Fruit fly (Drosophila melanogaster) whole organism, embryonic: ENCODE results near the gene CG6966.
A peak's percentile ranks its signal among the peaks of the same experiment; 100 is the strongest.

Experiments
- BEAF-32 ChIP-seq: fragments of 200-800 bp; sonication (Bioruptor generic); optimal IDR thresholded peaks from 3 replicates; lab custom pipeline; 2017; ENCODE audit warnings: missing biosample characterization, missing genetic modification characterization, mild to moderate bottlenecking, moderate library complexity, missing genetic modification reagents
- CG10147 ChIP-seq: fragments of 200-800 bp; sonication (Bioruptor generic); optimal IDR thresholded peaks from 2 replicates; lab custom pipeline; 2019; ENCODE audit warnings: missing biosample characterization, mild to moderate bottlenecking, missing genetic modification characterization, moderate library complexity
- CG1024 ChIP-seq: fragments of 200-800 bp; sonication (Bioruptor generic); IDR thresholded peaks from 2 replicates; pipeline ENCODE4 v1.3.6; 2022; ENCODE audit warnings: missing biosample characterization, missing genetic modification characterization
- CG10274 ChIP-seq: fragments of 200-800 bp; sonication (Bioruptor generic); optimal IDR thresholded peaks from 3 replicates; lab custom pipeline; 2017; ENCODE audit warnings: missing biosample characterization, mild to moderate bottlenecking, missing genetic modification characterization
- CG10959 ChIP-seq: fragments of 200-800 bp; sonication (Bioruptor generic); IDR thresholded peaks from 2 replicates; pipeline ENCODE4 v1.3.6; 2022; ENCODE audit warnings: missing biosample characterization, missing genetic modification characterization
- CG10979 ChIP-seq: fragments of 200-800 bp; sonication (Bioruptor generic); optimal IDR thresholded peaks from 2 replicates; lab custom pipeline; 2018; ENCODE audit warnings: missing biosample characterization, mild to moderate bottlenecking, missing genetic modification characterization, moderate library complexity
- CG14441 ChIP-seq: fragments of 200-800 bp; sonication (Bioruptor generic); IDR thresholded peaks from 2 replicates; pipeline ENCODE4 v1.3.6; 2022; ENCODE audit warnings: missing biosample characterization, missing genetic modification characterization
- CG14965 ChIP-seq: fragments of 200-800 bp; sonication (Bioruptor generic); optimal IDR thresholded peaks from 2 replicates; lab custom pipeline; 2016; ENCODE audit warnings: missing biosample characterization, missing genetic modification characterization, borderline replicate concordance
- CG15269 ChIP-seq: fragments of 200-800 bp; sonication (Bioruptor generic); optimal IDR thresholded peaks from 2 replicates; lab custom pipeline; 2018; ENCODE audit warnings: missing biosample characterization, mild to moderate bottlenecking, missing genetic modification characterization, moderate library complexity
- CG15696 ChIP-seq: fragments of 200-800 bp; sonication (Bioruptor generic); optimal IDR thresholded peaks from 2 replicates; lab custom pipeline; 2019; ENCODE audit warnings: missing biosample characterization, mild to moderate bottlenecking, missing genetic modification characterization, moderate library complexity
- CG1602 ChIP-seq: fragments of 200-800 bp; sonication (Bioruptor generic); optimal IDR thresholded peaks from 3 replicates; lab custom pipeline; 2016; ENCODE audit warnings: missing biosample characterization, missing genetic modification characterization
- CG1603 ChIP-seq: fragments of 200-800 bp; sonication (Bioruptor generic); optimal IDR thresholded peaks from 2 replicates; lab custom pipeline; 2019; ENCODE audit warnings: missing biosample characterization, mild to moderate bottlenecking, missing genetic modification characterization, moderate library complexity
- CG2120 ChIP-seq: fragments of 200-800 bp; sonication (Bioruptor generic); optimal IDR thresholded peaks from 3 replicates; lab custom pipeline; 2016; ENCODE audit warnings: missing biosample characterization, missing genetic modification characterization
- CG30431 ChIP-seq: fragments of 200-800 bp; sonication (Bioruptor generic); optimal IDR thresholded peaks from 2 replicates; lab custom pipeline; 2017; ENCODE audit warnings: missing biosample characterization, missing genetic modification characterization
- CG7786 ChIP-seq: fragments of 200-800 bp; sonication (Bioruptor generic); optimal IDR thresholded peaks from 2 replicates; lab custom pipeline; 2016; ENCODE audit warnings: missing biosample characterization, missing genetic modification characterization
- CG7839 ChIP-seq: fragments of 200-800 bp; sonication (Bioruptor generic); optimal IDR thresholded peaks from 3 replicates; lab custom pipeline; 2018; ENCODE audit warnings: missing biosample characterization, mild to moderate bottlenecking, missing genetic modification characterization, moderate library complexity
- CG7928 ChIP-seq: fragments of 200-800 bp; sonication (Bioruptor generic); optimal IDR thresholded peaks from 2 replicates; lab custom pipeline; 2017; ENCODE audit warnings: missing biosample characterization, mild to moderate bottlenecking, missing genetic modification characterization
- D19A ChIP-seq: fragments of 200-800 bp; optimal IDR thresholded peaks from 3 replicates; lab custom pipeline; 2019; ENCODE audit warnings: missing biosample characterization, mild to moderate bottlenecking, missing genetic modification characterization, moderate library complexity
- D19B ChIP-seq: fragments of 200-800 bp; sonication (Bioruptor generic); optimal IDR thresholded peaks from 2 replicates; lab custom pipeline; 2017; ENCODE audit warnings: missing biosample characterization, mild to moderate bottlenecking, missing genetic modification characterization
- Doc3 ChIP-seq: fragments of 200-800 bp; sonication (Bioruptor generic); IDR thresholded peaks from 3 replicates; pipeline ENCODE4 v1.3.6; 2022; ENCODE audit warnings: missing biosample characterization, missing genetic modification characterization; ENCODE audit not compliant: partially characterized antibody
- Jarid2 ChIP-seq: fragments of 200-800 bp; sonication (Bioruptor generic); optimal IDR thresholded peaks from 3 replicates; lab custom pipeline; 2017; ENCODE audit warnings: mild to moderate bottlenecking, missing biosample characterization, missing genetic modification reagents, missing genetic modification characterization
- Lhr ChIP-seq: fragments of 200-800 bp; sonication (Bioruptor generic); optimal IDR thresholded peaks from 3 replicates; lab custom pipeline; 2017; ENCODE audit warnings: mild to moderate bottlenecking, missing biosample characterization, missing genetic modification reagents, missing genetic modification characterization
- Lim3 ChIP-seq: fragments of 200-800 bp; sonication (Bioruptor generic); IDR thresholded peaks from 2 replicates; pipeline ENCODE4 v1.3.6; 2022; ENCODE audit warnings: missing biosample characterization, missing genetic modification characterization
- MESR4 ChIP-seq: fragments of 200-800 bp; sonication (Bioruptor generic); optimal IDR thresholded peaks from 2 replicates; lab custom pipeline; 2018; ENCODE audit warnings: missing biosample characterization, mild to moderate bottlenecking, missing genetic modification characterization, moderate library complexity
- Rx ChIP-seq: fragments of 200-800 bp; sonication (Bioruptor generic); IDR thresholded peaks from 2 replicates; pipeline ENCODE4 v1.3.6; 2022; ENCODE audit warnings: missing biosample characterization, missing genetic modification characterization
- Side ChIP-seq: fragments of 200-800 bp; sonication (Bioruptor generic); optimal IDR thresholded peaks from 2 replicates; lab custom pipeline; 2016; ENCODE audit warnings: missing biosample characterization, missing genetic modification characterization
- Sox100B ChIP-seq: fragments of 200-800 bp; sonication (Bioruptor generic); optimal IDR thresholded peaks from 3 replicates; lab custom pipeline; 2018; ENCODE audit warnings: missing biosample characterization, mild to moderate bottlenecking, missing genetic modification characterization
- TFAM ChIP-seq: fragments of 200-800 bp; sonication (Bioruptor generic); optimal IDR thresholded peaks from 2 replicates; lab custom pipeline; 2017; ENCODE audit warnings: missing biosample characterization, missing genetic modification characterization, inconsistent platforms
- Usf ChIP-seq: fragments of 200-800 bp; sonication (Bioruptor generic); optimal IDR thresholded peaks from 2 replicates; lab custom pipeline; 2017; ENCODE audit warnings: missing genotype, missing biosample characterization, missing genetic modification characterization
- YL-1 ChIP-seq: fragments of 200-800 bp; sonication (Bioruptor generic); optimal IDR thresholded peaks from 3 replicates; lab custom pipeline; 2017; ENCODE audit warnings: missing biosample characterization, mild to moderate bottlenecking, missing genetic modification characterization
- al ChIP-seq: fragments of 200-800 bp; sonication (Bioruptor generic); IDR thresholded peaks from 2 replicates; pipeline ENCODE4 v1.3.6; 2022; ENCODE audit warnings: missing biosample characterization, missing genetic modification characterization
- amos ChIP-seq: fragments of 200-800 bp; sonication (Bioruptor generic); IDR thresholded peaks from 2 replicates; pipeline ENCODE4 v1.3.6; 2022; ENCODE audit warnings: missing biosample characterization, missing genetic modification characterization; ENCODE audit not compliant: partially characterized antibody
- cad ChIP-seq: fragments of >200 bp; optimal IDR thresholded peaks from 2 replicates; lab custom pipeline; 2017; ENCODE audit warnings: missing biosample characterization, missing genetic modification characterization
- crp ChIP-seq, 2 experiments: fragments of 200-800 bp; sonication (Bioruptor generic); optimal IDR thresholded peaks; 2 replicates in 1 of 2; 3 replicates in 1 of 2; lab custom pipeline; 2017; ENCODE audit warnings: missing biosample characterization in 2 of 2, missing genetic modification characterization in 2 of 2, mild to moderate bottlenecking in 1 of 2, moderate library complexity in 1 of 2
- dm ChIP-seq: fragments of 200-800 bp; sonication (Bioruptor generic); optimal IDR thresholded peaks from 3 replicates; lab custom pipeline; 2016; ENCODE audit warnings: missing biosample characterization, missing genetic modification characterization
- h ChIP-seq: fragments of >200 bp; optimal IDR thresholded peaks from 2 replicates; lab custom pipeline; 2017
- insv ChIP-seq, 2 experiments: fragments of 200-800 bp; sonication (Bioruptor generic); optimal IDR thresholded peaks; 3 replicates each; lab custom pipeline; 2016 to 2018; ENCODE audit warnings: missing biosample characterization in 2 of 2, missing genetic modification characterization in 2 of 2
- kay ChIP-seq: fragments of 200-800 bp; sonication (Bioruptor generic); optimal IDR thresholded peaks from 2 replicates; lab custom pipeline; 2016; ENCODE audit warnings: missing biosample characterization, missing genetic modification characterization
- lmd ChIP-seq: fragments of 200-800 bp; sonication (Bioruptor generic); IDR thresholded peaks from 2 replicates; pipeline ENCODE4 v1.3.6; 2022; ENCODE audit warnings: missing biosample characterization, missing genetic modification characterization
- nerfin-2 ChIP-seq: fragments of 200-800 bp; sonication (Bioruptor generic); IDR thresholded peaks from 2 replicates; pipeline ENCODE4 v1.3.6; 2022; ENCODE audit warnings: missing biosample characterization, missing genetic modification characterization; ENCODE audit not compliant: partially characterized antibody
- nmo ChIP-seq: fragments of 200-800 bp; sonication (Bioruptor generic); optimal IDR thresholded peaks from 2 replicates; lab custom pipeline; 2018; ENCODE audit warnings: missing biosample characterization, mild to moderate bottlenecking, missing genetic modification characterization, moderate library complexity
- nom ChIP-seq: fragments of 200-800 bp; sonication (Bioruptor generic); optimal IDR thresholded peaks from 2 replicates; lab custom pipeline; 2017; ENCODE audit warnings: missing biosample characterization, missing genetic modification characterization, mild to moderate bottlenecking, moderate library complexity, missing genetic modification reagents
- psq ChIP-seq: fragments of 200-800 bp; sonication (Bioruptor generic); optimal IDR thresholded peaks from 2 replicates; lab custom pipeline; 2017; ENCODE audit warnings: missing biosample characterization, missing genetic modification characterization
- pum ChIP-seq: fragments of 200-800 bp; sonication (Bioruptor generic); optimal IDR thresholded peaks from 2 replicates; lab custom pipeline; 2016; ENCODE audit warnings: missing biosample characterization, missing genetic modification characterization
- repo ChIP-seq: fragments of 200-800 bp; sonication (Bioruptor generic); optimal IDR thresholded peaks from 2 replicates; lab custom pipeline; 2016; ENCODE audit warnings: missing biosample characterization, missing genetic modification characterization
- ro ChIP-seq: fragments of 200-800 bp; sonication (Bioruptor generic); IDR thresholded peaks from 2 replicates; pipeline ENCODE4 v1.3.6; 2022; ENCODE audit warnings: missing biosample characterization, missing genetic modification characterization
- run ChIP-seq: fragments of 200-800 bp; sonication (Bioruptor generic); optimal IDR thresholded peaks from 3 replicates; lab custom pipeline; 2018; ENCODE audit warnings: missing biosample characterization, mild to moderate bottlenecking, missing genetic modification characterization
- sd ChIP-seq: fragments of 200-800 bp; sonication (Bioruptor generic); optimal IDR thresholded peaks from 3 replicates; lab custom pipeline; 2018; ENCODE audit warnings: missing biosample characterization, mild to moderate bottlenecking, missing genetic modification characterization, moderate library complexity
- unpg ChIP-seq: fragments of 200-800 bp; sonication (Bioruptor generic); optimal IDR thresholded peaks from 3 replicates; lab custom pipeline; 2018; ENCODE audit warnings: missing biosample characterization, mild to moderate bottlenecking, missing genetic modification characterization, moderate library complexity
- wdn ChIP-seq: fragments of 200-800 bp; sonication (Bioruptor generic); IDR thresholded peaks from 2 replicates; pipeline ENCODE4 v1.3.6; 2022; ENCODE audit warnings: missing biosample characterization, missing genetic modification characterization

The CG6966 gene

DNA sequence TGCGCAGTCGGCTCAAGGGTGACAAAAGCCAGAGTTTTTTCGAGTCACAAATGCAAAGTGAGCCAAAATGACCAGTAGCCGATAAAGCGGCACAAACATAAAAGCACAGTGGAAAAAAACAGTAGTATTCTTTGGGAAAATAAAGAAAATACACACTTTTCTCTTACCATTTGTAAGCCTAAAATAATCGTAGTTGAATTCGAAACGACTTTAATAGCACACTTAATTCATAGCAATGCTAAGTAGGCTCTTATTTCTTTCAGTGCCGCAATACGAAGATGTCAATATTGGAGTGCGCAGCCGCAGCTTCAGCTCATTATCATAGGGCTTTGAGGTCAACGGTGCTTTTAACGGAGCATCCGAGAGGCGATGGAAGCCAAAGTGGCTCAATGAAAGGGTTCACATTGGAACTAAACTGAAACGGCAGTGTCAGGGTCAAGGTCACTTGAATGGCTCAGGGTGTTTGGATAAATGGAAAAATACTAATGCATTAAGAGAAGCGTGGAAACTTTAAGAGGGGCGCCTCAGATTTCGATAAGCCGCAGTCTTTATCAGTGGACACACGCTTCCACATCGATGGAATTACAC, 7.7 kb downstream of the CG6966 start (continued):
- TF ChIP-seq insv (GFP tag; optimal IDR thresholded peaks at IDR 0.05; lab: Kevin White, UChicago): peak in 1 of 2 experiments; percentile 0
- no peak for TF ChIP-seq MESR4 (GFP tag; lab: Kevin White, UChicago)
- TF ChIP-seq CG10979 (tag; lab: Kevin White, UChicago): peak; percentile 82
- no peak for TF ChIP-seq YL-1 (GFP tag; lab: Kevin White, UChicago)
- TF ChIP-seq psq (GFP tag; lab: Kevin White, UChicago): peak; percentile 41
- peak; percentile 89 for TF ChIP-seq CG1603
- peak; percentile 75 for TF ChIP-seq ro
- TF ChIP-seq dm (GFP tag; lab: Kevin White, UChicago): peak; percentile 42
- peak; percentile 74 for TF ChIP-seq Lim3 (GFP tag; lab: Robert Waterston, UW)
- peak; percentile 85 for TF ChIP-seq nmo (GFP tag; lab: Kevin White, UChicago)
- peak; percentile 30 for TF ChIP-seq CG15696 (tag; lab: Kevin White, UChicago)
- peak; percentile 56 for TF ChIP-seq Jarid2 (GFP tag; lab: Kevin White, UChicago)
- TF ChIP-seq kay (GFP tag; lab: Kevin White, UChicago): peak; percentile 75
- peak; percentile 90 for TF ChIP-seq CG7839 (tag; lab: Kevin White, UChicago)
- peak; percentile 70 for TF ChIP-seq Side (GFP tag; lab: Kevin White, UChicago)
- TF ChIP-seq sd (tag; lab: Kevin White, UChicago): peak; percentile 30
- TF ChIP-seq CG10147: peak; percentile 75
- peak; percentile 68 for TF ChIP-seq wdn (GFP tag; lab: Robert Waterston, UW)
- TF ChIP-seq CG2120 (GFP tag; lab: Kevin White, UChicago): peak; percentile 83
- TF ChIP-seq CG30431 (GFP tag; lab: Kevin White, UChicago): peak; percentile 69
- peak; percentile 89 for TF ChIP-seq repo (GFP tag; lab: Kevin White, UChicago)
- peak; percentile 82 for TF ChIP-seq CG1024
- TF ChIP-seq CG7786 (GFP tag; lab: Kevin White, UChicago): peak; percentile 71
- TF ChIP-seq amos (GFP tag; lab: Robert Waterston, UW): no peak
- TF ChIP-seq CG10959: peak; percentile 73
- TF ChIP-seq Lhr: no peak
- TF ChIP-seq BEAF-32 (GFP tag; lab: Kevin White, UChicago): no peak
- peak; percentile 62 for TF ChIP-seq run (tag; lab: Kevin White, UChicago)
- TF ChIP-seq Usf (GFP tag; lab: Kevin White, UChicago): no peak
- peak; percentile 90 for TF ChIP-seq lmd (GFP tag; lab: Robert Waterston, UW)
- TF ChIP-seq crp (GFP tag; optimal IDR thresholded peaks at IDR 0.05; lab: Kevin White, UChicago): peak in 1 of 2 experiments; percentile 23
- TF ChIP-seq nom (GFP tag; lab: Kevin White, UChicago): no peak
- TF ChIP-seq CG1602 (GFP tag; lab: Kevin White, UChicago): peak; percentile 76
- TF ChIP-seq D19B (GFP tag; lab: Kevin White, UChicago): peak; percentile 23
- TF ChIP-seq CG7928 (GFP tag; lab: Kevin White, UChicago): peak; percentile 30
- TF ChIP-seq Rx (GFP tag; lab: Robert Waterston, UW): peak; percentile 91
- TF ChIP-seq D19A (tag; lab: Kevin White, UChicago): peak; percentile 70
- TF ChIP-seq pum: peak; percentile 85
- peak; percentile 72 for TF ChIP-seq Sox100B (GFP tag; lab: Kevin White, UChicago)
- TF ChIP-seq CG15269 (tag; lab: Kevin White, UChicago): peak; percentile 90
- no peak for TF ChIP-seq nerfin-2 (GFP tag; lab: Robert Waterston, UW)
- TF ChIP-seq Doc3: no peak
- no peak for TF ChIP-seq h (lab: Kevin White, UChicago)
- peak; percentile 82 for TF ChIP-seq al
- no peak for TF ChIP-seq cad (GFP tag; lab: Kevin White, UChicago)
- TF ChIP-seq CG14441 (GFP tag; lab: Robert Waterston, UW): peak; percentile 96
- TF ChIP-seq unpg (GFP tag; lab: Kevin White, UChicago): peak; percentile 89
- TF ChIP-seq TFAM (GFP tag; lab: Kevin White, UChicago): peak; percentile 9
- TF ChIP-seq CG14965: peak; percentile 29
- peak; percentile 53 for TF ChIP-seq CG10274 (GFP tag; lab: Kevin White, UChicago)
